Worm (Caenorhabditis elegans): Measurements from ENCODE around the gene W02D7.6.

DNA sequence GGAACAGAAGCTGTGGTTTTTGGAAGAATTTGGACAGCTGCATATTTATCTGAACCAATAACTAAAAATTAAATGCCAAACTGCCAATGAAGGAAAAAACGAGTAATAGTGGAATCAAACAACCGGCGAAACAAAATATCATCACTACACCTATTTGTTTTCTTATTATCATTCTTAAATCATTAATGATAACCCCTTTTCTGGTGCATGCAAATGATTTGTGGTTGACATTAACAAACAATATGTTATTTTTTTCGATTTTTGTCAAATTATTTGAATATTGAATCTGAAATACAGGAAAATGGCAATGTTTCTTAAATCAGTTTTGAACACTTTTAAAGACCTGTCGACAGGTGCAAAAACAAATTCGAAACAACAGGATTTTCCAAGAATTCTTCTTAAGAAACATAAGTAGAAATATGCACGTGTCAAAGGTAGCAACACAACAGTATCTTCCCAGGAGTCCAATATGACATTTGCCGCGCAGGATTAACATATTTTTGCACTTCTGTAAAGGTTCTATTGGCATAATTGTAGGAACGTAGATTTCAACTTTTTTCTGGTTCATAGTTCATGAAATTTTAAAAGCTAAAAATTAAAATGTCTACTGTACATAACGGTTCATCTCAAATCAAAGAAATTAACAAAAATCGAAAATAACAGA lies 2.0 kb downstream of the W02D7.6 start, which contains the start of gene W02D7.5:
- TF ChIP-seq flh-1 (GFP tag; optimal IDR thresholded peaks at IDR 0.05) (no peak), nhr-28 (tag; optimal IDR thresholded peaks at IDR 0.05) (no peak), pha-4 (tag; optimal IDR thresholded peaks at IDR 0.05) (no peak), ces-1 (GFP tag; optimal IDR thresholded peaks at IDR 0.05) (no peak), elt-3 (tag; optimal IDR thresholded peaks at IDR 0.05) (no peak), mls-2 (tag; optimal IDR thresholded peaks at IDR 0.05) (no peak), lsy-2 (tag; optimal IDR thresholded peaks at IDR 0.05) (no peak)
